Worm (Caenorhabditis elegans) whole organism, early embryonic: Measurements from ENCODE around the gene Y116A8C.470.

ENCODE experiments used
- ama-1 ChIP-seq: fragments of 150-350 bp; optimal IDR thresholded peaks from 2 replicates; lab custom pipeline; 2014
- ceh-13 ChIP-seq: fragments of 200-800 bp; sonication (Bioruptor generic); optimal IDR thresholded peaks from 2 replicates; lab custom pipeline; 2018; ENCODE audit warnings: mild to moderate bottlenecking, missing genetic modification characterization, missing compliant biosample characterization
- hmg-4 ChIP-seq: fragments of 200-800 bp; sonication (Bioruptor generic); optimal IDR thresholded peaks from 2 replicates; lab custom pipeline; 2018; ENCODE audit warnings: mild to moderate bottlenecking, missing genetic modification characterization, missing compliant biosample characterization
- pes-1 ChIP-seq: fragments of 200-800 bp; sonication (Bioruptor generic); IDR thresholded peaks from 2 replicates; pipeline ENCODE4 v1.3.6; 2022; ENCODE audit warnings: missing genetic modification reagents, missing genetic modification characterization, missing compliant biosample characterization
- sea-1 ChIP-seq: fragments of 200-800 bp; sonication (Bioruptor generic); conservative IDR thresholded peaks from 2 replicates; pipeline ENCODE4 v1.3.6; 2022; ENCODE audit warnings: missing genetic modification characterization, missing compliant biosample characterization
- tra-4 ChIP-seq: sonication (generic microtip); optimal IDR thresholded peaks from 2 replicates; lab custom pipeline; 2017; ENCODE audit warnings: missing genetic modification characterization, missing compliant biosample characterization

- TF ChIP-seq ama-1 (no peak), tra-4 (no peak), pes-1 (GFP tag; lab: Robert Waterston, UW) (no peak), ceh-13 (GFP tag; lab: Kevin White, UChicago) (no peak), hmg-4 (no peak), sea-1 (GFP tag; lab: Robert Waterston, UW) (no peak)
Measured at ce11 chrIV:16898205-16898604, 20.9 kb downstream of the Y116A8C.470 start.
